Worm (Caenorhabditis elegans) whole organism, L4 larva: ENCODE results near the gene sqv-3.

Source experiments
- ama-1 ChIP-seq: fragments of 150-350 bp; optimal IDR thresholded peaks from 2 replicates; lab custom pipeline; 2014; ENCODE audit warnings: inconsistent platforms, mixed read lengths
- ces-1 ChIP-seq: fragments of 150-350 bp; sonication (generic microtip); optimal IDR thresholded peaks from 4 replicates; lab custom pipeline; 2014; ENCODE audit warnings: missing biosample characterization, missing genetic modification reagents, missing genetic modification characterization
- nhr-10 ChIP-seq: fragments of 150-350 bp; optimal IDR thresholded peaks from 2 replicates; lab custom pipeline; 2014; ENCODE audit warnings: missing biosample characterization, missing genetic modification characterization
- set-16 ChIP-seq: fragments of 200-800 bp; sonication (Bioruptor generic); IDR thresholded peaks from 2 replicates; pipeline ENCODE4 v1.3.6; 2022; ENCODE audit warnings: missing genetic modification reagents, missing genetic modification characterization, missing compliant biosample characterization
- skn-1 ChIP-seq: fragments of 150-350 bp; optimal IDR thresholded peaks from 2 replicates; lab custom pipeline; 2014; ENCODE audit warnings: missing biosample characterization, missing genetic modification characterization

- TF ChIP-seq set-16 (GFP tag; lab: Robert Waterston, UW) (0 out of 2 replicates have a peak, but pooled peaks have one; percentile 16), ces-1 (GFP tag; lab: Kevin White, UChicago) (no peak), skn-1 (tag; lab: Kevin White, UChicago) (no peak), ama-1 (no peak), nhr-10 (tag; lab: Kevin White, UChicago) (no peak)
Observed at ce11 chrIII:9825073-9825828, 45.1 kb upstream of the sqv-3 start, which contains the start of gene ZK632.9.
